Worm (Caenorhabditis elegans) whole organism, L4/young adult: ENCODE data around the gene chil-23.

ENCODE experiments used
- W03F9.2 ChIP-seq: fragments of 150-350 bp; optimal IDR thresholded peaks from 2 replicates; lab custom pipeline; 2014; ENCODE audit warnings: missing biosample characterization, missing genetic modification characterization
- dao-5 ChIP-seq: sonication (generic microtip); optimal IDR thresholded peaks from 2 replicates; lab custom pipeline; 2016; ENCODE audit warnings: missing genotype, missing genetic modification characterization, moderate library complexity, missing compliant biosample characterization
- him-1 ChIP-seq: sonication (generic microtip); optimal IDR thresholded peaks from 2 replicates; lab custom pipeline; 2016; ENCODE audit warnings: missing genotype, missing genetic modification reagents, missing genetic modification characterization, missing compliant biosample characterization

DNA sequence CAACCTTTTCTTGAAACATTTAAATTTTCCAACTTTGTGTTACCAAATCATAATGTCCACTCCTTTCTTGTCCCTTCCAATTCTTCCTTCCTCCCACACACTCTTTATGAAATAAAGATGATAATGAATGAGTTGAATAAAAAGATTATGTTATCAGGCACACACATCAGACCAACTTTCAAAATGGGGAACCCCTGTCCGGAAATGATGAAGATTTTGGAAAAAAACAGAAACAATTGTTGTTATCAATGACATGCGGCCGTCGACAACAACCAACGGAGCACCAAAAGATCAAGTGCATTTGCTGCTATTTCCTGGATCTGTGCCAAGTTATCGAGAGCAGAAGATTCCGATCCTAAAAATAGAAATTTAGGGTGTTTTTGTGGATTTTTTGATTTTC is 14.9 kb upstream of the chil-23 start:
- TF ChIP-seq W03F9.2 (tag; lab: Kevin White, UChicago) = no peak
- TF ChIP-seq him-1 (tag; lab: Kevin White, UChicago) = no peak
- no peak for TF ChIP-seq dao-5 (tag; lab: Kevin White, UChicago)
